Worm (Caenorhabditis elegans) whole organism, L4 larva: Measurements from ENCODE around the gene igcm-1.

Source experiments
- ctbp-1 ChIP-seq: fragments of 200-800 bp; sonication (Bioruptor generic); IDR thresholded peaks from 2 replicates; pipeline ENCODE4 v1.3.6; 2022; ENCODE audit warnings: missing genetic modification reagents, missing genetic modification characterization, missing compliant biosample characterization
- jun-1 ChIP-seq: fragments of 150-350 bp; optimal IDR thresholded peaks from 2 replicates; lab custom pipeline; 2014; ENCODE audit warnings: missing biosample characterization, missing genetic modification reagents, missing genetic modification characterization
- lir-3 ChIP-seq: sonication (generic microtip); optimal IDR thresholded peaks from 2 replicates; lab custom pipeline; 2016; ENCODE audit warnings: mild to moderate bottlenecking, missing genetic modification characterization, missing compliant biosample characterization
- nhr-237 ChIP-seq: sonication (generic microtip); optimal IDR thresholded peaks from 2 replicates; lab custom pipeline; 2017; ENCODE audit warnings: missing biosample characterization, missing genetic modification characterization
- pqm-1 ChIP-seq: sonication (generic microtip); optimal IDR thresholded peaks from 2 replicates; lab custom pipeline; 2017; ENCODE audit warnings: missing biosample characterization, missing genetic modification characterization
- zag-1 ChIP-seq: fragments of 150-350 bp; optimal IDR thresholded peaks from 2 replicates; lab custom pipeline; 2014; ENCODE audit warnings: missing biosample characterization, missing genetic modification characterization

DNA sequence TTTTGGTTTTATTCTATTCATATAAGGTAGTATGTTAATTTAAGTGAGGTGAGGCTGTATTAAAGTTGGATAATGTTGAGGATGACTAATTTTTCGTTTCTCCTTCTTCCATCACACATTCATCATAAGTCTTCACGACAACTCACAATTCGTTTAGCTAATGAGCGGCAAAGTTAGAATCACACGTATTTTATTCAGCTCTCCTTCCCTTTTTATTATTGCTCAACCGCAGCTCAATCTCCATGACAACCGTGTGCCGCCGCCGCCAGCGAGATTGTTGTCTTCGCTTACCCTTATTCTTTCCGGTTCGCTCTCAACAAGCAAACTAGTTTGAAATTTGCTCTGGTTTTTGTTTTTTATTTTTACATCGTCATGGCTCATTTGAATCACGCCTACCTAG lies 29.0 kb upstream of the igcm-1 start, which contains the start of gene ZC13.2:
- no peak for TF ChIP-seq ctbp-1 (GFP tag; lab: Robert Waterston, UW)
- no peak for TF ChIP-seq pqm-1 (tag; lab: Kevin White, UChicago)
- TF ChIP-seq jun-1 (tag; lab: Kevin White, UChicago): no peak
- no peak for TF ChIP-seq nhr-237 (tag; lab: Kevin White, UChicago)
- no peak for TF ChIP-seq lir-3 (tag; lab: Kevin White, UChicago)
- no peak for TF ChIP-seq zag-1 (tag; lab: Kevin White, UChicago)
